Worm (Caenorhabditis elegans) whole organism, L3 larva: ENCODE results near the gene C55A6.10.

Experiments
- ama-1 ChIP-seq: fragments of 150-350 bp; optimal IDR thresholded peaks from 2 replicates; lab custom pipeline; 2018
- ceh-16 ChIP-seq: sonication (generic microtip); optimal IDR thresholded peaks from 2 replicates; lab custom pipeline; 2017; ENCODE audit warnings: missing biosample characterization, missing genetic modification characterization
- daf-12 ChIP-seq: fragments of 150-350 bp; optimal IDR thresholded peaks from 2 replicates; lab custom pipeline; 2014; ENCODE audit warnings: missing biosample characterization, missing genetic modification reagents, missing genetic modification characterization
- jun-1 ChIP-seq: fragments of 150-350 bp; optimal IDR thresholded peaks from 2 replicates; lab custom pipeline; 2014; ENCODE audit warnings: missing biosample characterization, missing genetic modification reagents, missing genetic modification characterization
- lin-15B ChIP-seq: fragments of 150-350 bp; optimal IDR thresholded peaks from 2 replicates; lab custom pipeline; 2014; ENCODE audit warnings: missing biosample characterization, missing genetic modification characterization
- lin-39 ChIP-seq: fragments of 150-350 bp; optimal IDR thresholded peaks from 2 replicates; lab custom pipeline; 2018; ENCODE audit warnings: missing biosample characterization, missing genetic modification reagents, missing genetic modification characterization
- nhr-11 ChIP-seq: fragments of 150-350 bp; optimal IDR thresholded peaks from 2 replicates; lab custom pipeline; 2014; ENCODE audit warnings: missing biosample characterization, missing genetic modification characterization
- nhr-237 ChIP-seq: fragments of 150-350 bp; optimal IDR thresholded peaks from 2 replicates; lab custom pipeline; 2014; ENCODE audit warnings: missing biosample characterization, missing genetic modification characterization
- nhr-43 ChIP-seq: sonication (generic microtip); optimal IDR thresholded peaks from 2 replicates; lab custom pipeline; 2016; ENCODE audit warnings: mild to moderate bottlenecking, missing genetic modification characterization, missing compliant biosample characterization; ENCODE audit not compliant: poor library complexity, severe bottlenecking
- nhr-67 ChIP-seq: fragments of 150-350 bp; optimal IDR thresholded peaks from 2 replicates; lab custom pipeline; 2014; ENCODE audit warnings: missing biosample characterization, missing genetic modification characterization
- nhr-76 ChIP-seq: fragments of 150-350 bp; sonication (generic microtip); optimal IDR thresholded peaks from 5 replicates; lab custom pipeline; 2014; ENCODE audit warnings: missing biosample characterization, missing genetic modification characterization
- snpc-4 ChIP-seq: fragments of 150-350 bp; optimal IDR thresholded peaks from 2 replicates; lab custom pipeline; 2014; ENCODE audit warnings: missing biosample characterization, missing genetic modification characterization
- unc-39 ChIP-seq: sonication (generic microtip); optimal IDR thresholded peaks from 4 replicates; lab custom pipeline; 2017; ENCODE audit warnings: missing biosample characterization, missing genetic modification characterization
- unc-62 ChIP-seq: fragments of 150-350 bp; sonication (generic microtip); optimal IDR thresholded peaks from 4 replicates; lab custom pipeline; 2014; ENCODE audit warnings: missing biosample characterization, missing genetic modification reagents, missing genetic modification characterization

ce11 chrV:11532535-11532853, 27.3 kb downstream of the C55A6.10 start:
- no peak for TF ChIP-seq snpc-4
- TF ChIP-seq nhr-43 (tag; lab: Kevin White, UChicago), result no peak
- TF ChIP-seq nhr-76 (tag; lab: Kevin White, UChicago), result no peak
- TF ChIP-seq unc-62 (GFP tag; lab: Kevin White, UChicago), result no peak
- TF ChIP-seq lin-39 (tag; lab: Kevin White, UChicago), result no peak
- no peak for TF ChIP-seq daf-12
- no peak for TF ChIP-seq lin-15B (tag; lab: Kevin White, UChicago)
- no peak for TF ChIP-seq nhr-237 (tag; lab: Kevin White, UChicago)
- TF ChIP-seq ama-1 (lab: Kevin White, UChicago), result no peak
- TF ChIP-seq unc-39 (tag; lab: Kevin White, UChicago), result no peak
- no peak for TF ChIP-seq nhr-11
- no peak for TF ChIP-seq ceh-16 (tag; lab: Kevin White, UChicago)
- TF ChIP-seq jun-1 (tag; lab: Kevin White, UChicago), result no peak
- TF ChIP-seq nhr-67 (tag; lab: Kevin White, UChicago), result no peak
